Fruit fly (Drosophila melanogaster): ENCODE measurements around the gene CG43389.

- TF ChIP-seq D1 (tag; optimal IDR thresholded peaks at IDR 0.05), result no peak
- no peak for TF ChIP-seq Ets98B (GFP tag; IDR thresholded peaks at IDR 0.05)
- no peak for TF ChIP-seq Snoo (tag; optimal IDR thresholded peaks at IDR 0.05)
- no peak for TF ChIP-seq CG12605 (GFP tag; IDR thresholded peaks at IDR 0.05)
- TF ChIP-seq Pif1B (GFP tag; optimal IDR thresholded peaks at IDR 0.05), result no peak
- no peak for TF ChIP-seq CG14655 (GFP tag; optimal IDR thresholded peaks at IDR 0.05)
These were observed 43.5 kb upstream of the CG43389 start, which contains the start of gene CG33159 for dm6 chr3L:3204348-3204747.
